Fruit fly (Drosophila melanogaster) whole organism, embryonic: ENCODE data around the gene CG14984.

Source experiments
- Abd-B ChIP-seq: fragments of 200-800 bp; sonication (Bioruptor generic); optimal IDR thresholded peaks from 2 replicates; lab custom pipeline; 2018; ENCODE audit warnings: missing biosample characterization, mild to moderate bottlenecking, missing genetic modification characterization, moderate library complexity
- BtbVII ChIP-seq: fragments of 200-800 bp; sonication (Bioruptor generic); optimal IDR thresholded peaks from 3 replicates; lab custom pipeline; 2017; ENCODE audit warnings: missing biosample characterization, mild to moderate bottlenecking, missing genetic modification characterization
- CG10147 ChIP-seq: fragments of 200-800 bp; sonication (Bioruptor generic); optimal IDR thresholded peaks from 2 replicates; lab custom pipeline; 2019; ENCODE audit warnings: missing biosample characterization, mild to moderate bottlenecking, missing genetic modification characterization, moderate library complexity
- CG10321 ChIP-seq: fragments of 200-800 bp; sonication (Bioruptor generic); IDR thresholded peaks from 2 replicates; pipeline ENCODE4 v1.3.6; 2022; ENCODE audit warnings: missing biosample characterization, missing genetic modification characterization
- CG11695 ChIP-seq: fragments of 200-800 bp; sonication (Bioruptor generic); IDR thresholded peaks from 3 replicates; pipeline ENCODE4 v1.3.6; 2022; ENCODE audit warnings: missing biosample characterization, missing genetic modification characterization
- CG12155 ChIP-seq: fragments of 200-800 bp; sonication (Bioruptor generic); optimal IDR thresholded peaks from 3 replicates; lab custom pipeline; 2016; ENCODE audit warnings: missing biosample characterization, missing genetic modification characterization
- CG14441 ChIP-seq: fragments of 200-800 bp; sonication (Bioruptor generic); IDR thresholded peaks from 2 replicates; pipeline ENCODE4 v1.3.6; 2022; ENCODE audit warnings: missing biosample characterization, missing genetic modification characterization
- CG14710 ChIP-seq: fragments of 200-800 bp; sonication (Bioruptor generic); optimal IDR thresholded peaks from 3 replicates; lab custom pipeline; 2019; ENCODE audit warnings: missing biosample characterization, mild to moderate bottlenecking, missing genetic modification characterization, moderate library complexity
- CG14860 ChIP-seq: fragments of 200-800 bp; sonication (Bioruptor generic); IDR thresholded peaks from 3 replicates; pipeline ENCODE4 v1.3.6; 2022; ENCODE audit warnings: missing biosample characterization, missing genetic modification characterization; ENCODE audit not compliant: partially characterized antibody
- CG15011 ChIP-seq: fragments of 200-800 bp; sonication (Bioruptor generic); optimal IDR thresholded peaks from 3 replicates; lab custom pipeline; 2018; ENCODE audit warnings: missing biosample characterization, mild to moderate bottlenecking, missing genetic modification characterization
- CG16779 ChIP-seq: fragments of 200-800 bp; sonication (Bioruptor generic); IDR thresholded peaks from 2 replicates; pipeline ENCODE4 v1.3.6; 2022; ENCODE audit warnings: missing biosample characterization, missing genetic modification characterization
- CG18764 ChIP-seq: fragments of 200-800 bp; sonication (Bioruptor generic); optimal IDR thresholded peaks from 3 replicates; lab custom pipeline; 2016; ENCODE audit warnings: missing biosample characterization, missing genetic modification characterization
- CG2202 ChIP-seq: fragments of 200-800 bp; sonication (Bioruptor generic); optimal IDR thresholded peaks from 2 replicates; lab custom pipeline; 2018; ENCODE audit warnings: missing biosample characterization, mild to moderate bottlenecking, missing genetic modification characterization
- CG2889 ChIP-seq: fragments of 200-800 bp; sonication (Bioruptor generic); IDR thresholded peaks from 3 replicates; pipeline ENCODE4 v1.3.6; 2022; ENCODE audit warnings: missing biosample characterization, missing genetic modification characterization
- CG34422 ChIP-seq: fragments of 200-800 bp; sonication (Bioruptor generic); IDR thresholded peaks from 3 replicates; pipeline ENCODE4 v1.3.6; 2022; ENCODE audit warnings: missing biosample characterization, missing genetic modification characterization
- CG3726 ChIP-seq: fragments of 200-800 bp; sonication (Bioruptor generic); IDR thresholded peaks from 3 replicates; pipeline ENCODE4, ENCODE4 v1.3.6; 2022; ENCODE audit warnings: missing biosample characterization, missing genetic modification characterization
- CG4360 ChIP-seq: fragments of 200-800 bp; sonication (Bioruptor generic); IDR thresholded peaks from 2 replicates; pipeline ENCODE4 v1.3.6; 2022; ENCODE audit warnings: missing biosample characterization, missing genetic modification characterization
- CG4730 ChIP-seq: fragments of 200-800 bp; sonication (Bioruptor generic); IDR thresholded peaks from 2 replicates; pipeline ENCODE4 v1.3.6; 2022; ENCODE audit warnings: missing biosample characterization, missing genetic modification characterization
- CG6254 ChIP-seq: fragments of 200-800 bp; sonication (Bioruptor generic); optimal IDR thresholded peaks from 3 replicates; lab custom pipeline; 2017; ENCODE audit warnings: mild to moderate bottlenecking, missing biosample characterization, missing genetic modification reagents, missing genetic modification characterization
- CG9609 ChIP-seq: fragments of 200-800 bp; sonication (Bioruptor generic); optimal IDR thresholded peaks from 3 replicates; lab custom pipeline; 2016; ENCODE audit warnings: missing biosample characterization, missing genetic modification characterization
- CG9932 ChIP-seq: fragments of 200-800 bp; sonication (Bioruptor generic); IDR thresholded peaks from 2 replicates; pipeline ENCODE4 v1.3.6; 2022; ENCODE audit warnings: missing biosample characterization, missing genetic modification characterization
- CHES-1-like ChIP-seq: fragments of 200-800 bp; sonication (Bioruptor generic); optimal IDR thresholded peaks from 2 replicates; lab custom pipeline; 2016; ENCODE audit warnings: missing biosample characterization, missing genetic modification characterization
- D19B ChIP-seq: fragments of 200-800 bp; sonication (Bioruptor generic); optimal IDR thresholded peaks from 2 replicates; lab custom pipeline; 2017; ENCODE audit warnings: missing biosample characterization, mild to moderate bottlenecking, missing genetic modification characterization
- Eip74EF ChIP-seq, 2 experiments: fragments of 200-800 bp in 1 of 2; fragments of >200 bp in 1 of 2; sonication (Bioruptor generic) in 1 of 2; optimal IDR thresholded peaks; 2 replicates each; lab custom pipeline; 2017 to 2019; ENCODE audit warnings: missing biosample characterization in 2 of 2, missing genetic modification characterization in 2 of 2, mild to moderate bottlenecking in 1 of 2, moderate library complexity in 1 of 2
- HLH3B ChIP-seq: fragments of 200-800 bp; sonication (Bioruptor generic); IDR thresholded peaks from 2 replicates; pipeline ENCODE4 v1.3.6; 2022; ENCODE audit warnings: missing biosample characterization, missing genetic modification characterization
- HmgD ChIP-seq: fragments of 200-800 bp; sonication (Bioruptor generic); optimal IDR thresholded peaks from 3 replicates; lab custom pipeline; 2016; ENCODE audit warnings: missing biosample characterization, missing genetic modification characterization
- Hr78 ChIP-seq, 2 experiments: fragments of 200-800 bp in 1 of 2; fragments of >200 bp in 1 of 2; sonication (Bioruptor generic) in 1 of 2; optimal IDR thresholded peaks; 2 replicates each; lab custom pipeline; 2017 to 2019; ENCODE audit warnings: missing biosample characterization in 2 of 2, missing genetic modification characterization in 2 of 2, mild to moderate bottlenecking in 1 of 2, moderate library complexity in 1 of 2
- Jarid2 ChIP-seq: fragments of 200-800 bp; sonication (Bioruptor generic); optimal IDR thresholded peaks from 3 replicates; lab custom pipeline; 2017; ENCODE audit warnings: mild to moderate bottlenecking, missing biosample characterization, missing genetic modification reagents, missing genetic modification characterization
- Lpt ChIP-seq: fragments of >200 bp; optimal IDR thresholded peaks from 2 replicates; lab custom pipeline; 2018; ENCODE audit warnings: missing biosample characterization, missing genetic modification characterization
- NC2α ChIP-seq: fragments of 200-800 bp; sonication (Bioruptor generic); optimal IDR thresholded peaks from 2 replicates; lab custom pipeline; 2016; ENCODE audit warnings: missing biosample characterization, missing genetic modification characterization
- Ptx1 ChIP-seq: fragments of 200-800 bp; sonication (Bioruptor generic); IDR thresholded peaks from 2 replicates; pipeline ENCODE4 v1.3.6; 2022; ENCODE audit warnings: missing biosample characterization, missing genetic modification characterization
- Sin3A ChIP-seq: fragments of >200 bp; optimal IDR thresholded peaks from 2 replicates; lab custom pipeline; 2018
- Sox100B ChIP-seq: fragments of 200-800 bp; sonication (Bioruptor generic); optimal IDR thresholded peaks from 3 replicates; lab custom pipeline; 2018; ENCODE audit warnings: missing biosample characterization, mild to moderate bottlenecking, missing genetic modification characterization
- Tbp ChIP-seq: fragments of >200 bp; optimal IDR thresholded peaks from 2 replicates; lab custom pipeline; 2018; ENCODE audit warnings: missing biosample characterization, missing genetic modification characterization
- ash1 ChIP-seq: fragments of 200-800 bp; sonication (Bioruptor generic); optimal IDR thresholded peaks from 2 replicates; lab custom pipeline; 2018; ENCODE audit warnings: missing biosample characterization, mild to moderate bottlenecking, missing genetic modification characterization
- bbx ChIP-seq: fragments of 200-800 bp; sonication (Bioruptor generic); IDR thresholded peaks from 2 replicates; pipeline ENCODE4 v1.3.6; 2022; ENCODE audit warnings: missing biosample characterization, missing genetic modification characterization; ENCODE audit not compliant: partially characterized antibody
- chif ChIP-seq, 2 experiments: fragments of 200-800 bp; sonication (Bioruptor generic); optimal IDR thresholded peaks; 3 replicates each; lab custom pipeline; 2016; ENCODE audit warnings: missing biosample characterization in 2 of 2, missing genetic modification characterization in 2 of 2
- chm ChIP-seq: fragments of 200-800 bp; sonication (Bioruptor generic); IDR thresholded peaks from 2 replicates; pipeline ENCODE4 v1.3.6; 2022; ENCODE audit warnings: missing biosample characterization, missing genetic modification characterization
- ewg ChIP-seq: fragments of 200-800 bp; sonication (Bioruptor generic); optimal IDR thresholded peaks from 3 replicates; lab custom pipeline; 2017; ENCODE audit warnings: mild to moderate bottlenecking, missing biosample characterization, missing genetic modification reagents, missing genetic modification characterization
- eyg ChIP-seq: fragments of 200-800 bp; sonication (Bioruptor generic); optimal IDR thresholded peaks from 3 replicates; lab custom pipeline; 2016; ENCODE audit warnings: missing biosample characterization, missing genetic modification characterization
- fd3F ChIP-seq: fragments of 200-800 bp; sonication (Bioruptor generic); optimal IDR thresholded peaks from 2 replicates; lab custom pipeline; 2018; ENCODE audit warnings: missing biosample characterization, mild to moderate bottlenecking, missing genetic modification characterization, moderate library complexity
- fru ChIP-seq: fragments of >200 bp; optimal IDR thresholded peaks from 2 replicates; lab custom pipeline; 2017
- gcm2 ChIP-seq: fragments of 200-800 bp; sonication (Bioruptor generic); optimal IDR thresholded peaks from 2 replicates; lab custom pipeline; 2016; ENCODE audit warnings: missing biosample characterization, missing genetic modification characterization
- ind ChIP-seq: fragments of 200-800 bp; sonication (Bioruptor generic); optimal IDR thresholded peaks from 3 replicates; lab custom pipeline; 2016; ENCODE audit warnings: missing biosample characterization, missing genetic modification characterization
- lmd ChIP-seq: fragments of 200-800 bp; sonication (Bioruptor generic); IDR thresholded peaks from 2 replicates; pipeline ENCODE4 v1.3.6; 2022; ENCODE audit warnings: missing biosample characterization, missing genetic modification characterization
- oc ChIP-seq: fragments of 200-800 bp; sonication (Bioruptor generic); optimal IDR thresholded peaks from 2 replicates; lab custom pipeline; 2018; ENCODE audit warnings: missing biosample characterization, mild to moderate bottlenecking, missing genetic modification characterization, moderate library complexity
- pb ChIP-seq: fragments of 200-800 bp; sonication (Bioruptor generic); optimal IDR thresholded peaks from 3 replicates; lab custom pipeline; 2016; ENCODE audit warnings: missing biosample characterization, missing genetic modification characterization
- schlank ChIP-seq: fragments of 200-800 bp; sonication (Bioruptor generic); optimal IDR thresholded peaks from 2 replicates; lab custom pipeline; 2018; ENCODE audit warnings: missing biosample characterization, mild to moderate bottlenecking, missing genetic modification characterization
- unc-4 ChIP-seq: fragments of 200-800 bp; sonication (Bioruptor generic); IDR thresholded peaks from 2 replicates; pipeline ENCODE4 v1.3.6; 2022; ENCODE audit warnings: missing biosample characterization, missing genetic modification characterization; ENCODE audit not compliant: partially characterized antibody
- vfl ChIP-seq: fragments of 200-800 bp; sonication (Bioruptor generic); optimal IDR thresholded peaks from 2 replicates; lab custom pipeline; 2016; ENCODE audit warnings: missing biosample characterization, missing genetic modification characterization
- wdn ChIP-seq: fragments of 200-800 bp; sonication (Bioruptor generic); IDR thresholded peaks from 2 replicates; pipeline ENCODE4 v1.3.6; 2022; ENCODE audit warnings: missing biosample characterization, missing genetic modification characterization
- zfh1 ChIP-seq: fragments of 200-800 bp; sonication (Bioruptor generic); IDR thresholded peaks from 3 replicates; pipeline ENCODE4 v1.3.6; 2022; ENCODE audit warnings: missing biosample characterization, missing genetic modification characterization

CG14984 gene

dm6 chr3L:3983466-3983946 is 31.2 kb upstream of the CG14984 start, which contains the start of gene scrt (continued):
- TF ChIP-seq wdn (GFP tag; lab: Robert Waterston, UW) (no peak), CG3726 (GFP tag; lab: Robert Waterston, UW) (no peak), CG2889 (GFP tag; lab: Robert Waterston, UW) (no peak), Tbp (no peak), CG6254 (GFP tag; lab: Kevin White, UChicago) (peak; percentile 3), CG10147 (peak; percentile 37), Hr78 (GFP tag; optimal IDR thresholded peaks at IDR 0.05; lab: Kevin White, UChicago) (no peak), ind (GFP tag; lab: Kevin White, UChicago) (no peak), NC2α (GFP tag; lab: Kevin White, UChicago) (no peak), Abd-B (GFP tag; lab: Kevin White, UChicago) (no peak), CG9609 (peak; percentile 21), CG4360 (GFP tag; lab: Robert Waterston, UW) (no peak), eyg (GFP tag; lab: Kevin White, UChicago) (no peak), Jarid2 (peak; percentile 44), CG15011 (GFP tag; lab: Kevin White, UChicago) (no peak), fru (lab: Kevin White, UChicago) (no peak), schlank (tag; lab: Kevin White, UChicago) (no peak), lmd (GFP tag; lab: Robert Waterston, UW) (peak; percentile 37; the same call in 1 of the 2 replicates), CG14441 (GFP tag; lab: Robert Waterston, UW) (no peak), CG2202 (tag; lab: Kevin White, UChicago) (peak; percentile 8), zfh1 (GFP tag; lab: Robert Waterston, UW) (peak; percentile 76), CG14710 (peak; percentile 70), pb (GFP tag; lab: Kevin White, UChicago) (no peak), HLH3B (GFP tag; lab: Robert Waterston, UW) (0 out of 2 replicates have a peak, but pooled peaks have one; percentile 35), unc-4 (peak; percentile 44; the same call in 1 of the 2 replicates), CG12155 (GFP tag; lab: Kevin White, UChicago) (no peak), oc (tag; lab: Kevin White, UChicago) (no peak), CG11695 (GFP tag; lab: Robert Waterston, UW) (no peak), chm (GFP tag; lab: Robert Waterston, UW) (no peak), ewg (GFP tag; lab: Kevin White, UChicago) (peak; percentile 37), D19B (no peak), CHES-1-like (peak; percentile 28), BtbVII (GFP tag; lab: Kevin White, UChicago) (peak; percentile 28), CG9932 (GFP tag; lab: Robert Waterston, UW) (no peak), chif (GFP tag; optimal IDR thresholded peaks at IDR 0.05; lab: Kevin White, UChicago) (peak; percentile 44 to 53), HmgD (GFP tag; lab: Kevin White, UChicago) (peak; percentile 18), Sox100B (GFP tag; lab: Kevin White, UChicago) (no peak), bbx (GFP tag; lab: Robert Waterston, UW) (no peak; the same call in 1 of the 2 replicates), CG16779 (GFP tag; lab: Robert Waterston, UW) (no peak), CG18764 (GFP tag; lab: Kevin White, UChicago) (peak; percentile 100), CG4730 (GFP tag; lab: Robert Waterston, UW) (no peak), vfl (GFP tag; lab: Kevin White, UChicago) (no peak), Ptx1 (no peak), CG14860 (GFP tag; lab: Robert Waterston, UW) (no peak; the same call in 2 of the 3 replicates), Eip74EF (GFP tag; optimal IDR thresholded peaks at IDR 0.05; lab: Kevin White, UChicago) (no peak), Sin3A (lab: Kevin White, UChicago) (no peak), ash1 (GFP tag; lab: Kevin White, UChicago) (no peak), CG34422 (no peak), Lpt (GFP tag; lab: Kevin White, UChicago) (no peak), fd3F (GFP tag; lab: Kevin White, UChicago) (no peak), gcm2 (GFP tag; lab: Kevin White, UChicago) (no peak), CG10321 (GFP tag; lab: Robert Waterston, UW) (no peak)
